Fruit fly (Drosophila melanogaster) whole organism, embryonic: ENCODE measurements around the gene ATPsynC.

Source experiments
- CG11456 ChIP-seq: fragments of 200-800 bp; sonication (Bioruptor generic); IDR thresholded peaks from 3 replicates; pipeline ENCODE4 v1.3.6; 2022; ENCODE audit warnings: missing biosample characterization, missing genetic modification characterization
- CG12659 ChIP-seq: fragments of 200-800 bp; sonication (Bioruptor generic); optimal IDR thresholded peaks from 3 replicates; lab custom pipeline; 2017; ENCODE audit warnings: mild to moderate bottlenecking, missing biosample characterization, missing genetic modification reagents, missing genetic modification characterization
- CG13296 ChIP-seq: fragments of 200-800 bp; sonication (Bioruptor generic); optimal IDR thresholded peaks from 3 replicates; lab custom pipeline; 2018; ENCODE audit warnings: missing biosample characterization, mild to moderate bottlenecking, missing genetic modification characterization
- CG14965 ChIP-seq: fragments of 200-800 bp; sonication (Bioruptor generic); optimal IDR thresholded peaks from 2 replicates; lab custom pipeline; 2016; ENCODE audit warnings: missing biosample characterization, missing genetic modification characterization, borderline replicate concordance
- CG17361 ChIP-seq: fragments of 200-800 bp; sonication (Bioruptor generic); IDR thresholded peaks from 3 replicates; pipeline ENCODE4 v1.3.6; 2022; ENCODE audit warnings: missing biosample characterization, missing genetic modification characterization
- CG17802 ChIP-seq: fragments of 200-800 bp; sonication (Bioruptor generic); optimal IDR thresholded peaks from 2 replicates; lab custom pipeline; 2018; ENCODE audit warnings: missing biosample characterization, mild to moderate bottlenecking, missing genetic modification characterization, moderate library complexity
- CG30020 ChIP-seq: fragments of 200-800 bp; optimal IDR thresholded peaks from 2 replicates; lab custom pipeline; 2019; ENCODE audit warnings: missing biosample characterization, mild to moderate bottlenecking, missing genetic modification characterization, moderate library complexity
- CG32772 ChIP-seq: fragments of 200-800 bp; sonication (Bioruptor generic); IDR thresholded peaks from 2 replicates; pipeline ENCODE4 v1.3.6; 2022; ENCODE audit warnings: missing biosample characterization, missing genetic modification characterization
- CG4282 ChIP-seq: fragments of 200-800 bp; sonication (Bioruptor generic); optimal IDR thresholded peaks from 2 replicates; lab custom pipeline; 2016; ENCODE audit warnings: missing biosample characterization, missing genetic modification characterization
- CG7963 ChIP-seq: fragments of 200-800 bp; sonication (Bioruptor generic); IDR thresholded peaks from 3 replicates; pipeline ENCODE4 v1.3.6; 2022; ENCODE audit warnings: missing biosample characterization, missing genetic modification characterization; ENCODE audit not compliant: partially characterized antibody
- CG7987 ChIP-seq: fragments of 200-800 bp; sonication (Bioruptor generic); optimal IDR thresholded peaks from 2 replicates; lab custom pipeline; 2018; ENCODE audit warnings: missing biosample characterization, mild to moderate bottlenecking, missing genetic modification characterization, moderate library complexity
- CG8359 ChIP-seq: fragments of 200-800 bp; sonication (Bioruptor generic); optimal IDR thresholded peaks from 2 replicates; lab custom pipeline; 2017; ENCODE audit warnings: missing biosample characterization, mild to moderate bottlenecking, missing genetic modification characterization, borderline replicate concordance
- CG9932 ChIP-seq: fragments of 200-800 bp; sonication (Bioruptor generic); IDR thresholded peaks from 2 replicates; pipeline ENCODE4 v1.3.6; 2022; ENCODE audit warnings: missing biosample characterization, missing genetic modification characterization
- Camta ChIP-seq: fragments of 200-800 bp; sonication (Bioruptor generic); optimal IDR thresholded peaks from 2 replicates; lab custom pipeline; 2016; ENCODE audit warnings: missing biosample characterization, missing genetic modification characterization
- Dip3 ChIP-seq: fragments of 200-800 bp; sonication (Bioruptor generic); optimal IDR thresholded peaks from 3 replicates; lab custom pipeline; 2016; ENCODE audit warnings: missing biosample characterization, missing genetic modification characterization
- Dll ChIP-seq: fragments of 200-800 bp; sonication (Bioruptor generic); IDR thresholded peaks from 4 replicates; pipeline ENCODE4 v1.3.6; 2022; ENCODE audit warnings: missing biosample characterization, missing genetic modification characterization; ENCODE audit not compliant: partially characterized antibody
- Hmr ChIP-seq: fragments of 200-800 bp; sonication (Bioruptor generic); optimal IDR thresholded peaks from 3 replicates; lab custom pipeline; 2017; ENCODE audit warnings: mild to moderate bottlenecking, missing biosample characterization, missing genetic modification reagents, missing genetic modification characterization
- Med ChIP-seq: fragments of 200-800 bp; sonication (Bioruptor generic); peaks from one replicate; lab custom pipeline; 2016; ENCODE audit warnings: missing biosample characterization, missing genetic modification characterization, mild to moderate bottlenecking, inconsistent platforms, moderate library complexity
- Myb ChIP-seq: fragments of 200-800 bp; sonication (Bioruptor generic); optimal IDR thresholded peaks from 2 replicates; lab custom pipeline; 2016; ENCODE audit warnings: missing biosample characterization, missing genetic modification characterization
- PHDP ChIP-seq: fragments of 200-800 bp; sonication (Bioruptor generic); optimal IDR thresholded peaks from 3 replicates; lab custom pipeline; 2018; ENCODE audit warnings: missing biosample characterization, mild to moderate bottlenecking, missing genetic modification characterization, moderate library complexity
- Side ChIP-seq: fragments of 200-800 bp; sonication (Bioruptor generic); optimal IDR thresholded peaks from 2 replicates; lab custom pipeline; 2016; ENCODE audit warnings: missing biosample characterization, missing genetic modification characterization
- Ssrp ChIP-seq: fragments of 200-800 bp; sonication (Bioruptor generic); optimal IDR thresholded peaks from 2 replicates; lab custom pipeline; 2018; ENCODE audit warnings: missing biosample characterization, mild to moderate bottlenecking, missing genetic modification characterization, moderate library complexity
- TFAM ChIP-seq: fragments of 200-800 bp; sonication (Bioruptor generic); optimal IDR thresholded peaks from 2 replicates; lab custom pipeline; 2017; ENCODE audit warnings: missing biosample characterization, missing genetic modification characterization, inconsistent platforms
- Tbp ChIP-seq: fragments of >200 bp; optimal IDR thresholded peaks from 2 replicates; lab custom pipeline; 2018; ENCODE audit warnings: missing biosample characterization, missing genetic modification characterization
- YL-1 ChIP-seq: fragments of 200-800 bp; sonication (Bioruptor generic); optimal IDR thresholded peaks from 3 replicates; lab custom pipeline; 2017; ENCODE audit warnings: missing biosample characterization, mild to moderate bottlenecking, missing genetic modification characterization
- ab ChIP-seq: fragments of 200-800 bp; sonication (Bioruptor generic); optimal IDR thresholded peaks from 2 replicates; lab custom pipeline; 2016; ENCODE audit warnings: missing biosample characterization, missing genetic modification characterization
- aop ChIP-seq: fragments of 200-800 bp; sonication (Bioruptor generic); IDR thresholded peaks from 2 replicates; pipeline ENCODE4 v1.3.6; 2022; ENCODE audit warnings: missing biosample characterization, missing genetic modification characterization
- ato ChIP-seq: fragments of 200-800 bp; sonication (Bioruptor generic); IDR thresholded peaks from 2 replicates; pipeline ENCODE4 v1.3.6; 2022; ENCODE audit warnings: missing biosample characterization, missing genetic modification characterization; ENCODE audit not compliant: partially characterized antibody
- bbx ChIP-seq: fragments of 200-800 bp; sonication (Bioruptor generic); IDR thresholded peaks from 2 replicates; pipeline ENCODE4 v1.3.6; 2022; ENCODE audit warnings: missing biosample characterization, missing genetic modification characterization; ENCODE audit not compliant: partially characterized antibody
- cad ChIP-seq: fragments of >200 bp; optimal IDR thresholded peaks from 2 replicates; lab custom pipeline; 2017; ENCODE audit warnings: missing biosample characterization, missing genetic modification characterization
- corto ChIP-seq: fragments of 200-800 bp; sonication (Bioruptor generic); optimal IDR thresholded peaks from 2 replicates; lab custom pipeline; 2016; ENCODE audit warnings: missing biosample characterization, mild to moderate bottlenecking, missing genetic modification characterization, moderate library complexity
- da ChIP-seq: fragments of 200-800 bp; sonication (Bioruptor generic); optimal IDR thresholded peaks from 2 replicates; lab custom pipeline; 2016; ENCODE audit warnings: missing biosample characterization, missing genetic modification characterization
- ems ChIP-seq: fragments of 200-800 bp; sonication (Bioruptor generic); optimal IDR thresholded peaks from 3 replicates; lab custom pipeline; 2016; ENCODE audit warnings: missing biosample characterization, missing genetic modification characterization
- en ChIP-seq: fragments of 200-800 bp; sonication (Bioruptor generic); optimal IDR thresholded peaks from 2 replicates; lab custom pipeline; 2016; ENCODE audit warnings: missing biosample characterization, missing genetic modification characterization
- eve ChIP-seq, 2 experiments: fragments of >200 bp; optimal IDR thresholded peaks; 2 replicates each; lab custom pipeline; 2017; ENCODE audit warnings: missing biosample characterization in 2 of 2, missing genetic modification characterization in 2 of 2
- fd64A ChIP-seq: fragments of 200-800 bp; sonication (Bioruptor generic); optimal IDR thresholded peaks from 3 replicates; lab custom pipeline; 2018; ENCODE audit warnings: missing biosample characterization, mild to moderate bottlenecking, missing genetic modification characterization
- hb ChIP-seq: fragments of 200-800 bp; sonication (Bioruptor generic); IDR thresholded peaks from 3 replicates; pipeline ENCODE4 v1.3.6; 2022; ENCODE audit warnings: missing biosample characterization, missing genetic modification characterization; ENCODE audit not compliant: partially characterized antibody
- jigr1 ChIP-seq: fragments of 200-800 bp; sonication (Bioruptor generic); IDR thresholded peaks from 3 replicates; pipeline ENCODE4 v1.3.6; 2022; ENCODE audit warnings: missing biosample characterization, missing genetic modification characterization
- kni ChIP-seq: fragments of 200-800 bp; sonication (Bioruptor generic); optimal IDR thresholded peaks from 3 replicates; lab custom pipeline; 2017; ENCODE audit warnings: mild to moderate bottlenecking, missing biosample characterization, missing genetic modification reagents, missing genetic modification characterization
- org-1 ChIP-seq: fragments of 200-800 bp; sonication (Bioruptor generic); optimal IDR thresholded peaks from 2 replicates; lab custom pipeline; 2017; ENCODE audit warnings: missing biosample characterization, missing genetic modification characterization
- pzg ChIP-seq: fragments of 200-800 bp; sonication (Bioruptor generic); optimal IDR thresholded peaks from 3 replicates; lab custom pipeline; 2018; ENCODE audit warnings: missing biosample characterization, mild to moderate bottlenecking, missing genetic modification characterization, moderate library complexity
- tap ChIP-seq: fragments of 200-800 bp; optimal IDR thresholded peaks from 3 replicates; lab custom pipeline; 2019; ENCODE audit warnings: missing biosample characterization, mild to moderate bottlenecking, missing genetic modification characterization, moderate library complexity
- toy ChIP-seq: fragments of 200-800 bp; sonication (Bioruptor generic); IDR thresholded peaks from 2 replicates; pipeline ENCODE4 v1.3.6; 2022; ENCODE audit warnings: missing biosample characterization, missing genetic modification characterization
- trem ChIP-seq: fragments of 200-800 bp; optimal IDR thresholded peaks from 3 replicates; lab custom pipeline; 2019; ENCODE audit warnings: missing biosample characterization, mild to moderate bottlenecking, missing genetic modification characterization, moderate library complexity
- trh ChIP-seq: fragments of 200-800 bp; sonication (Bioruptor generic); optimal IDR thresholded peaks from 2 replicates; lab custom pipeline; 2016; ENCODE audit warnings: missing biosample characterization, missing genetic modification characterization
- tx ChIP-seq: fragments of 200-800 bp; sonication (Bioruptor generic); optimal IDR thresholded peaks from 2 replicates; lab custom pipeline; 2016; ENCODE audit warnings: missing biosample characterization, missing genetic modification characterization
- vnd ChIP-seq: fragments of 200-800 bp; sonication (Bioruptor generic); IDR thresholded peaks from 3 replicates; pipeline ENCODE4 v1.3.6; 2022; ENCODE audit warnings: missing biosample characterization, missing genetic modification characterization; ENCODE audit not compliant: partially characterized antibody
- wor ChIP-seq: fragments of 200-800 bp; sonication (Bioruptor generic); IDR thresholded peaks from 2 replicates; pipeline ENCODE4 v1.3.6; 2022; ENCODE audit warnings: missing biosample characterization, missing genetic modification characterization
- zfh1 ChIP-seq: fragments of 200-800 bp; sonication (Bioruptor generic); IDR thresholded peaks from 3 replicates; pipeline ENCODE4 v1.3.6; 2022; ENCODE audit warnings: missing biosample characterization, missing genetic modification characterization

The ATPsynC gene

dm6 chr3R:31252093-31252962 is 32.9 kb upstream of the ATPsynC start, which contains the start of the genes qless and mRpL32 (continued):
- TF ChIP-seq Tbp (GFP tag; lab: Kevin White, UChicago) (no peak), kni (GFP tag; lab: Kevin White, UChicago) (peak; percentile 24), pzg (GFP tag; lab: Kevin White, UChicago) (peak; percentile 66), vnd (GFP tag; lab: Robert Waterston, UW) (peak; percentile 64), trem (tag; lab: Kevin White, UChicago) (peak; percentile 52), ems (GFP tag; lab: Kevin White, UChicago) (peak; percentile 64), Dip3 (GFP tag; lab: Kevin White, UChicago) (peak; percentile 19), Dll (peak; percentile 92), cad (GFP tag; lab: Kevin White, UChicago) (no peak), CG7963 (no peak), org-1 (GFP tag; lab: Kevin White, UChicago) (no peak), YL-1 (GFP tag; lab: Kevin White, UChicago) (peak; percentile 40), PHDP (tag; lab: Kevin White, UChicago) (peak; percentile 14), CG30020 (peak; percentile 15), CG17802 (tag; lab: Kevin White, UChicago) (no peak), Myb (GFP tag; lab: Kevin White, UChicago) (no peak), hb (GFP tag; lab: Robert Waterston, UW) (no peak), tap (tag; lab: Kevin White, UChicago) (no peak), CG7987 (GFP tag; lab: Kevin White, UChicago) (peak; percentile 25), corto (GFP tag; lab: Kevin White, UChicago) (no peak), Med (peak; percentile 94), TFAM (peak; percentile 0), ato (no peak), fd64A (GFP tag; lab: Kevin White, UChicago) (no peak), CG14965 (GFP tag; lab: Kevin White, UChicago) (no peak), jigr1 (GFP tag; lab: Robert Waterston, UW) (no peak), Camta (peak; percentile 58), CG9932 (GFP tag; lab: Robert Waterston, UW) (peak; percentile 65), Side (peak; percentile 59), eve (GFP tag; optimal IDR thresholded peaks at IDR 0.05; lab: Kevin White, UChicago) (no peak), da (GFP tag; lab: Kevin White, UChicago) (peak; percentile 11), CG32772 (GFP tag; lab: Robert Waterston, UW) (peak; percentile 72), aop (GFP tag; lab: Robert Waterston, UW) (no peak), CG12659 (GFP tag; lab: Kevin White, UChicago) (peak; percentile 35), CG17361 (GFP tag; lab: Robert Waterston, UW) (peak; percentile 86), bbx (GFP tag; lab: Robert Waterston, UW) (peak; percentile 63), wor (GFP tag; lab: Robert Waterston, UW) (no peak), CG8359 (GFP tag; lab: Kevin White, UChicago) (peak; percentile 35), Ssrp (tag; lab: Kevin White, UChicago) (no peak), CG4282 (GFP tag; lab: Kevin White, UChicago) (no peak), toy (no peak), tx (GFP tag; lab: Kevin White, UChicago) (peak; percentile 36), Hmr (GFP tag; lab: Kevin White, UChicago) (no peak), zfh1 (GFP tag; lab: Robert Waterston, UW) (peak; percentile 90), trh (GFP tag; lab: Kevin White, UChicago) (no peak), CG13296 (GFP tag; lab: Kevin White, UChicago) (peak; percentile 49), en (no peak), CG11456 (GFP tag; lab: Robert Waterston, UW) (peak; percentile 82), ab (no peak)
